Fruit fly (Drosophila melanogaster) whole organism, prepupa: Measurements from ENCODE around the gene Fmr1.

Source experiments
- Blimp-1 ChIP-seq: fragments of 200-800 bp; sonication (Bioruptor generic); optimal IDR thresholded peaks from 3 replicates; lab custom pipeline; 2017; ENCODE audit warnings: missing biosample characterization, missing genetic modification characterization, mild to moderate bottlenecking, moderate library complexity, missing genetic modification reagents
- CG10631 ChIP-seq: fragments of 200-800 bp; sonication (Bioruptor generic); optimal IDR thresholded peaks from 2 replicates; lab custom pipeline; 2016; ENCODE audit warnings: missing biosample characterization, missing genetic modification characterization
- CG10669 ChIP-seq: fragments of 200-800 bp; sonication (Bioruptor generic); optimal IDR thresholded peaks from 3 replicates; lab custom pipeline; 2018; ENCODE audit warnings: missing biosample characterization, mild to moderate bottlenecking, missing genetic modification characterization, moderate library complexity
- CG11294 ChIP-seq: fragments of 200-800 bp; sonication (Bioruptor generic); IDR thresholded peaks from 2 replicates; pipeline ENCODE4 v1.3.6; 2022; ENCODE audit warnings: missing biosample characterization, missing genetic modification characterization
- CG16779 ChIP-seq: fragments of 200-800 bp; sonication (Bioruptor generic); optimal IDR thresholded peaks from 3 replicates; lab custom pipeline; 2017; ENCODE audit warnings: missing biosample characterization, mild to moderate bottlenecking, missing genetic modification characterization
- CG32006 ChIP-seq: fragments of 200-800 bp; sonication (Bioruptor generic); optimal IDR thresholded peaks from 3 replicates; lab custom pipeline; 2017; ENCODE audit warnings: missing biosample characterization, mild to moderate bottlenecking, missing genetic modification characterization
- CG4318 ChIP-seq: fragments of 200-800 bp; sonication (Bioruptor generic); optimal IDR thresholded peaks from 3 replicates; lab custom pipeline; 2017; ENCODE audit warnings: missing biosample characterization, mild to moderate bottlenecking, missing genetic modification characterization
- CG6163 ChIP-seq: fragments of 200-800 bp; sonication (Bioruptor generic); IDR thresholded peaks from 3 replicates; pipeline ENCODE4 v1.3.6; 2022; ENCODE audit warnings: missing biosample characterization, missing genetic modification characterization
- CG6276 ChIP-seq: fragments of 200-800 bp; sonication (Bioruptor generic); optimal IDR thresholded peaks from 2 replicates; lab custom pipeline; 2017; ENCODE audit warnings: missing biosample characterization, mild to moderate bottlenecking, missing genetic modification characterization
- CG6792 ChIP-seq: fragments of 200-800 bp; sonication (Bioruptor generic); optimal IDR thresholded peaks from 3 replicates; lab custom pipeline; 2016; ENCODE audit warnings: missing biosample characterization, missing genetic modification characterization
- CG6808 ChIP-seq: fragments of 200-800 bp; sonication (Bioruptor generic); optimal IDR thresholded peaks from 3 replicates; lab custom pipeline; 2017; ENCODE audit warnings: missing biosample characterization, missing genetic modification characterization, mild to moderate bottlenecking, moderate library complexity, missing genetic modification reagents
- CG9139 ChIP-seq: fragments of 200-800 bp; sonication (Bioruptor generic); optimal IDR thresholded peaks from 3 replicates; lab custom pipeline; 2017; ENCODE audit warnings: missing biosample characterization, mild to moderate bottlenecking, missing genetic modification characterization
- Eip78C ChIP-seq: fragments of 200-800 bp; sonication (Bioruptor generic); peaks from one replicate; lab custom pipeline; 2016; ENCODE audit warnings: missing biosample characterization, missing genetic modification characterization
- Ets21C ChIP-seq: fragments of 200-800 bp; sonication (Bioruptor generic); optimal IDR thresholded peaks from 3 replicates; lab custom pipeline; 2016; ENCODE audit warnings: missing biosample characterization, missing genetic modification characterization
- Gug ChIP-seq: fragments of 200-800 bp; sonication (Bioruptor generic); IDR thresholded peaks from 2 replicates; pipeline ENCODE4 v1.3.6; 2022; ENCODE audit warnings: missing biosample characterization, missing genetic modification characterization
- Hr4 ChIP-seq: fragments of 200-800 bp; sonication (Bioruptor generic); optimal IDR thresholded peaks from 3 replicates; lab custom pipeline; 2016; ENCODE audit warnings: missing biosample characterization, missing genetic modification characterization
- Lpt ChIP-seq: fragments of 200-800 bp; sonication (Bioruptor generic); optimal IDR thresholded peaks from 3 replicates; lab custom pipeline; 2016; ENCODE audit warnings: missing biosample characterization, missing genetic modification characterization
- OdsH ChIP-seq: fragments of 200-800 bp; sonication (Bioruptor generic); optimal IDR thresholded peaks from 3 replicates; lab custom pipeline; 2016; ENCODE audit warnings: missing biosample characterization, missing genetic modification characterization
- Smox ChIP-seq: fragments of 200-800 bp; sonication (Bioruptor generic); optimal IDR thresholded peaks from 3 replicates; lab custom pipeline; 2016; ENCODE audit warnings: missing biosample characterization, missing genetic modification characterization
- Sox14 ChIP-seq: fragments of 200-800 bp; sonication (Bioruptor generic); optimal IDR thresholded peaks from 3 replicates; lab custom pipeline; 2016; ENCODE audit warnings: missing biosample characterization, missing genetic modification characterization
- Sox15 ChIP-seq: fragments of 200-800 bp; sonication (Bioruptor generic); optimal IDR thresholded peaks from 3 replicates; lab custom pipeline; 2016; ENCODE audit warnings: missing biosample characterization, missing genetic modification characterization
- acj6 ChIP-seq: fragments of 200-800 bp; sonication (Bioruptor generic); optimal IDR thresholded peaks from 3 replicates; lab custom pipeline; 2016; ENCODE audit warnings: missing biosample characterization, missing genetic modification characterization
- dac ChIP-seq: fragments of 200-800 bp; sonication (Bioruptor generic); optimal IDR thresholded peaks from 2 replicates; lab custom pipeline; 2017; ENCODE audit warnings: missing biosample characterization, mild to moderate bottlenecking, missing genetic modification characterization
- dsx ChIP-seq: fragments of 200-800 bp; optimal IDR thresholded peaks from 3 replicates; lab custom pipeline; 2019; ENCODE audit warnings: missing biosample characterization, mild to moderate bottlenecking, missing genetic modification characterization, moderate library complexity; ENCODE audit not compliant: poor library complexity, severe bottlenecking
- eg ChIP-seq: fragments of 200-800 bp; sonication (Bioruptor generic); IDR thresholded peaks from 3 replicates; pipeline ENCODE4 v1.3.6; 2022; ENCODE audit warnings: missing biosample characterization, missing genetic modification characterization
- fkh ChIP-seq: fragments of 200-800 bp; sonication (Bioruptor generic); optimal IDR thresholded peaks from 3 replicates; lab custom pipeline; 2017; ENCODE audit warnings: missing biosample characterization, mild to moderate bottlenecking, missing genetic modification characterization, moderate library complexity
- net ChIP-seq: fragments of 200-800 bp; sonication (Bioruptor generic); optimal IDR thresholded peaks from 3 replicates; lab custom pipeline; 2016; ENCODE audit warnings: missing biosample characterization, missing genetic modification characterization
- salr ChIP-seq, 2 experiments: fragments of 200-800 bp; sonication (Bioruptor generic); optimal IDR thresholded peaks; 3 replicates each; lab custom pipeline; 2016 to 2018; ENCODE audit warnings: missing biosample characterization in 2 of 2, missing genetic modification characterization in 2 of 2, mild to moderate bottlenecking in 1 of 2
- spab ChIP-seq: fragments of 200-800 bp; sonication (Bioruptor generic); optimal IDR thresholded peaks from 2 replicates; lab custom pipeline; 2017; ENCODE audit warnings: missing biosample characterization, mild to moderate bottlenecking, missing genetic modification characterization, missing genetic modification reagents
- ss ChIP-seq, 2 experiments: fragments of 200-800 bp; sonication (Bioruptor generic); optimal IDR thresholded peaks; 2 replicates in 1 of 2; 3 replicates in 1 of 2; lab custom pipeline; 2017 to 2018; ENCODE audit warnings: mild to moderate bottlenecking in 2 of 2, missing biosample characterization in 2 of 2, missing genetic modification characterization in 2 of 2, moderate library complexity in 1 of 2
- svp ChIP-seq: fragments of 200-800 bp; sonication (Bioruptor generic); peaks from one replicate; lab custom pipeline; 2016; ENCODE audit warnings: missing biosample characterization, missing genetic modification characterization

Fmr1 gene

DNA sequence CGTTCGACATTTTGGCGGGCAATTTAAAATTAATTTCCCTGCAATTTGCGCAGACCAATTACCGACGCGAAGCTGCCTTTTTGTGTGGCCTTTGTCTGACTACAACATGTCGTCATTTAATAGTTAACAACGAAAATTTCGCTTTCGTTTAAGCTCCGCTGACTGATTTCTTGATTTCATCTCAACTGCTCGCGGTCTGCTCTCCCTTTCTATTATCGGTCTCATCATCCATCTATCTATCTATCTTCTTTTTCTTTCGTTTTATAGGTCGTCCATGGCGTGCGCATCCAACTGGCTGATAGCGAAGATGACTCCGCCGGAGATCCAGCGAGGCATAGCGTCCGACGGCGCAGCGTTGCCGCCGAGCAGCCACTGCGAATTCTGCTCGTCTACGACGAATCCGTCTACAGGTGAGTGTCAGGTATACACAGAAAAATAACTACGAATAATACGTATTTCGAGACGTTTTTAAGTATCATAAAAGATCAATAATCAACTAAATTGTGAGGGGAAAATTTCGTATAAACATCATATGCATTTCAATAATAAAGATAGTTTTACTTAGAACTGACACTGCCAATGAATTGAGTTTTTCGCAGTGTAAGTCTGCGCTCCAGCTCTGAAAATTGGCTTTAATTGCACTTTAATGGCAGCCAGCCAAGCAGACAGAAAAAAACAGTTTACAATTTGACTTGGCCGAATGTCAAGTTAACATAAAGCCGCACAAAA, 44.2 kb upstream of the Fmr1 start (continued):
- TF ChIP-seq net (GFP tag; lab: Kevin White, UChicago) (no peak), Gug (GFP tag; lab: Robert Waterston, UW) (peak; percentile 62), CG6792 (peak; percentile 19), CG9139 (GFP tag; lab: Kevin White, UChicago) (no peak), Hr4 (GFP tag; lab: Kevin White, UChicago) (peak; percentile 75), Sox15 (GFP tag; lab: Kevin White, UChicago) (no peak), acj6 (peak; percentile 33), CG4318 (GFP tag; lab: Kevin White, UChicago) (peak; percentile 37), Ets21C (GFP tag; lab: Kevin White, UChicago) (no peak), CG11294 (GFP tag; lab: Robert Waterston, UW) (peak; percentile 53; the same call in 1 of the 2 replicates), ss (GFP tag; optimal IDR thresholded peaks at IDR 0.05; lab: Kevin White, UChicago) (no peak), salr (GFP tag; optimal IDR thresholded peaks at IDR 0.05; lab: Kevin White, UChicago) (peak in 1 of 2 experiments; percentile 33), dsx (no peak), fkh (no peak), CG6276 (GFP tag; lab: Kevin White, UChicago) (no peak)

DNA sequence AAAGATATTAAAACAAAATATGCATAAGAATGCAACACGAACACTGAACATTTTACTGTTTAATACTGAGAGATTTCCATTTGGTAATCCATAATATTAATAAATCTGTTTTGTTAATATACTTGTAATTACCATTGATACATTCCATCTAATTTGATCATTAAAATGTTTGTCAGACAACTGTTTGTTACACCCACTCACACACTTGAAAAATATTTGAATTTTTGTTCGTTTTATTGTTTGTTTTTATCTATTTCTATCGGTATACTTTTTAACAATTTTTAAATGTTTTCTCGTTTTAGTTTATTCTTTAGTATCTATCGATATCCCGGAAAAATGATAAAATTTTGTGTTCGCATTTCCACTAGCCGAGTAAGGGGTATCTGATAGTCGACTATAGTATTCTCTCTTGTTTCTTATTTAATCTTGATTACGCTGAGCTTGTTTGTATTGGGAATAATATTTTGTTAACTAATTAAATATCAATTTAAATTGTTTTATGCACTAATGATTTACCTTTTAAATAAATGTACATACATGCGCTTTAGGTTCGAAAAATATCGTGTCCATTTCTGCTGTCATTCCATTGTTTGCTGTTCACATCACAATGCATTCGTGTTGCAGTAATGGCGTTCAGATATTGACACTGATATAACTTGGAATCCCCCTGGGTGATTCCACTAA, 42.1 kb upstream of the Fmr1 start, which contains the start of gene CG34303:
TSS of gene CG34303 (minus strand) at position 51 of the 684 bp plus-strand sequence.
- TF ChIP-seq CG10669 (GFP tag; lab: Kevin White, UChicago), result no peak
- no peak for TF ChIP-seq OdsH (GFP tag; lab: Kevin White, UChicago)
- TF ChIP-seq Eip78C (GFP tag; lab: Kevin White, UChicago), result peak; percentile 27
- TF ChIP-seq fkh, result no peak
- no peak for TF ChIP-seq Blimp-1 (GFP tag; lab: Kevin White, UChicago)

DNA sequence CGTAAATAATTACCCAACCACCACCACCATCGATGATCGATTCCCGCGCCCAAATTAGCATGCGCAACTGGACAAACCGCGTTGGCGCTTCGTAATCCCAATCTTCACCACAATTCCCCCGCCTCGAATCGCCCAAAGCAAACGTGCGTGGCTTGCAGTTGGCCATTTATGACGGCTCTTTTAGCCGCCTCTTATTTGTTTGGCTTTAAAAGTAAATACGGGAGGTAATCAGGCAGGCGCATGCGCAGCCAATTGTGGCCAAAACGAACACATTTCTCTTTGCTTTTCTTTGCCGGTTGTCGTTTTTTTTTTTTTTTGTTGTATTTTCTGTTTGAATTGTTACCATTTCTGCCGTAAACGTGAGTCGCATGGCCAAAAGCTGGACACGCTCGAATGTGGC, 40.6 kb upstream of the Fmr1 start:
- TF ChIP-seq fkh, result peak; percentile 37
- no peak for TF ChIP-seq dac (GFP tag; lab: Kevin White, UChicago)

DNA sequence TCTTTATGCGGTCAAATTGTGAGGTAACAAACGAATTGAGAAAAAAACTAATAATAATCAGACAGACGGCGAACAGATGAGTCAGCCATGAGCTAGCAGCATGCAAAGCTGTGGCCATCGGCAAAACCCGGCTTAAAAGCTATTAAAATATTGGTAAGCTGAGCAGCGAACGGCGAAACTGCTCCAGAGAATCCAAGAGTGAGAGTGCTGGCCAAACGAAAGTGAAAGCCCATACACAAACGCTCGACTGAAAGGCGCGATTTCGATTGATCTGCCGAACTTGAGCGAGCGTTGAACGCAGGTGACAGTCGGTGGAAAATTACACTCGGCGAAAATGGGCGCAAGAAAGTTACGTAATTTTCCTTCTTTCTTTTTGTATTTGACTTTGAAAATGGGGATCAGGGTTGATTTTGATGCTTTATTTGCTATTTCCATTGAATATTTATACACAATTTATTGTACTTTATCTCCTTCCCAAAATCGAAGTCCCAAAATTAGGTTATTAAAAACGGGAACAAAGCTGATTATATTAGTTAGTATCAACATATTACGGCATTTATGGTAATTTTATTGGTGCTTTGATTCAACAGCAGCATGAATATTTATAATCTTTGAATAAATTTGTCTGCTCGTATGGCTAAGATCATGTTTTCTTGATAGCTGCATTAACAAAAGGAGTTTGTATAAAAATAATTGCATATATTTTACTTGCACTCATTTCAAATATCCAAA, 39.9 kb upstream of the Fmr1 start:
- TF ChIP-seq CG6808 (GFP tag; lab: Kevin White, UChicago) (no peak), spab (GFP tag; lab: Kevin White, UChicago) (no peak), acj6 (no peak), CG32006 (GFP tag; lab: Kevin White, UChicago) (peak; percentile 71), Blimp-1 (GFP tag; lab: Kevin White, UChicago) (peak; percentile 78), CG9139 (GFP tag; lab: Kevin White, UChicago) (no peak), CG4318 (GFP tag; lab: Kevin White, UChicago) (peak; percentile 58), Sox14 (GFP tag; lab: Kevin White, UChicago) (no peak), dac (GFP tag; lab: Kevin White, UChicago) (no peak), svp (GFP tag; lab: Kevin White, UChicago) (peak; percentile 33), CG10631 (GFP tag; lab: Kevin White, UChicago) (no peak), CG6163 (GFP tag; lab: Robert Waterston, UW) (0 out of 3 replicates have a peak, but pooled peaks have one; percentile 22), Smox (no peak), Eip78C (GFP tag; lab: Kevin White, UChicago) (peak; percentile 41), eg (GFP tag; lab: Robert Waterston, UW) (0 out of 3 replicates have a peak, but pooled peaks have one; percentile 17), CG16779 (tag; lab: Kevin White, UChicago) (no peak), Lpt (GFP tag; lab: Kevin White, UChicago) (no peak), CG6276 (GFP tag; lab: Kevin White, UChicago) (peak; percentile 32), Hr4 (GFP tag; lab: Kevin White, UChicago) (peak; percentile 56)
